Fruit fly (Drosophila melanogaster): Measurements from ENCODE around the gene mtSSB.

mtSSB gene

dm6 chr3R:16247609-16248499, 42.8 kb upstream of the mtSSB start (continued):
- TF ChIP-seq btn (GFP tag; optimal IDR thresholded peaks at IDR 0.05) (peak; percentile 69), BEAF-32 (GFP tag; optimal IDR thresholded peaks at IDR 0.05) (no peak), br (optimal IDR thresholded peaks at IDR 0.05) (no peak), fd64A (GFP tag; optimal IDR thresholded peaks at IDR 0.05) (peak; percentile 73), nerfin-1 (tag; optimal IDR thresholded peaks at IDR 0.05) (peak; percentile 71), pzg (GFP tag; optimal IDR thresholded peaks at IDR 0.05) (peak; percentile 22), unc-4 (GFP tag; IDR thresholded peaks at IDR 0.05; ENCODE audit: partially characterized antibody) (no peak), sc (optimal IDR thresholded peaks at IDR 0.05) (no peak), sc (GFP tag; optimal IDR thresholded peaks at IDR 0.05) (peak; percentile 19), Pdp1 (GFP tag; optimal IDR thresholded peaks at IDR 0.05) (peak in 1 of 2 experiments; percentile 48), Hsf (GFP tag; optimal IDR thresholded peaks at IDR 0.05) (peak; percentile 49), klu (GFP tag; IDR thresholded peaks at IDR 0.05) (peak; percentile 76), odd (GFP tag; optimal IDR thresholded peaks at IDR 0.05) (peak; percentile 52), az2 (GFP tag; optimal IDR thresholded peaks at IDR 0.05) (peak; percentile 43), insv (GFP tag; optimal IDR thresholded peaks at IDR 0.05) (peak in 1 of 2 experiments; percentile 58), CG7928 (GFP tag; optimal IDR thresholded peaks at IDR 0.05) (peak; percentile 65), CG9437 (GFP tag; optimal IDR thresholded peaks at IDR 0.05) (peak; percentile 42), CG10274 (GFP tag; optimal IDR thresholded peaks at IDR 0.05) (peak; percentile 79), Atf-2 (GFP tag; optimal IDR thresholded peaks at IDR 0.05) (no peak), CG8281 (tag; optimal IDR thresholded peaks at IDR 0.05) (peak; percentile 57), CG4730 (GFP tag; IDR thresholded peaks at IDR 0.05) (peak; percentile 64), CG10431 (GFP tag; optimal IDR thresholded peaks at IDR 0.05) (peak; percentile 47), CG10654 (GFP tag; optimal IDR thresholded peaks at IDR 0.05) (peak; percentile 84), CG17802 (tag; optimal IDR thresholded peaks at IDR 0.05) (peak; percentile 69), ara (GFP tag; IDR thresholded peaks at IDR 0.05) (peak; percentile 69), HmgZ (tag; optimal IDR thresholded peaks at IDR 0.05) (peak; percentile 48), stc (GFP tag; IDR thresholded peaks at IDR 0.05) (peak; percentile 84), pan (optimal IDR thresholded peaks at IDR 0.05) (no peak), pan (GFP tag; optimal IDR thresholded peaks at IDR 0.05 in 1 of 2, IDR thresholded peaks at IDR 0.05 in 1 of 2) (peak in 1 of 2 experiments; percentile 84), D19A (tag; optimal IDR thresholded peaks at IDR 0.05) (peak; percentile 82), B-H2 (GFP tag; optimal IDR thresholded peaks at IDR 0.05) (peak; percentile 65), CG17359 (tag; optimal IDR thresholded peaks at IDR 0.05) (peak; percentile 94), D (optimal IDR thresholded peaks at IDR 0.05) (no peak), D (GFP tag; optimal IDR thresholded peaks at IDR 0.05) (peak; percentile 82), CG10147 (GFP tag; optimal IDR thresholded peaks at IDR 0.05) (peak; percentile 93), bigmax (GFP tag; optimal IDR thresholded peaks at IDR 0.05) (no peak), CG14667 (GFP tag; IDR thresholded peaks at IDR 0.05) (peak; percentile 71), CG16815 (GFP tag; optimal IDR thresholded peaks at IDR 0.05) (peak; percentile 44), ase (GFP tag; IDR thresholded peaks at IDR 0.05) (peak; percentile 56; the same call in 1 of the 3 replicates), ems (GFP tag; optimal IDR thresholded peaks at IDR 0.05) (peak; percentile 44), aop (GFP tag; IDR thresholded peaks at IDR 0.05) (no peak), Meics (GFP tag; optimal IDR thresholded peaks at IDR 0.05) (peak; percentile 92), danr (GFP tag; IDR thresholded peaks at IDR 0.05) (peak; percentile 45), CTCF (GFP tag; optimal IDR thresholded peaks at IDR 0.05) (peak; percentile 43), chm (GFP tag; IDR thresholded peaks at IDR 0.05) (peak; percentile 91), E2f1 (GFP tag; IDR thresholded peaks at IDR 0.05) (peak; percentile 79), Poxn (GFP tag; IDR thresholded peaks at IDR 0.05) (no peak), CG2129 (GFP tag; IDR thresholded peaks at IDR 0.05; ENCODE audit: partially characterized antibody) (no peak), mirr (GFP tag; optimal IDR thresholded peaks at IDR 0.05) (peak; percentile 78), CG1024 (GFP tag; IDR thresholded peaks at IDR 0.05) (peak; percentile 76)

Measured in whole organism, embryonic.